Fruit fly (Drosophila melanogaster) whole organism, embryonic: Measurements from ENCODE around the gene CG33796.

Source experiments
- Atf3 ChIP-seq: fragments of 200-800 bp; sonication (Bioruptor generic); optimal IDR thresholded peaks from 3 replicates; lab custom pipeline; 2016; ENCODE audit warnings: missing biosample characterization, missing genetic modification characterization
- Atf6 ChIP-seq: fragments of 200-800 bp; sonication (Bioruptor generic); IDR thresholded peaks from 2 replicates; pipeline ENCODE4 v1.3.6; 2022; ENCODE audit warnings: missing biosample characterization, missing genetic modification characterization
- Bdp1 ChIP-seq: fragments of 200-800 bp; sonication (Bioruptor generic); optimal IDR thresholded peaks from 3 replicates; lab custom pipeline; 2016; ENCODE audit warnings: missing biosample characterization, missing genetic modification characterization
- CG10209 ChIP-seq: fragments of 200-800 bp; sonication (Bioruptor generic); optimal IDR thresholded peaks from 3 replicates; lab custom pipeline; 2017; ENCODE audit warnings: missing biosample characterization, mild to moderate bottlenecking, missing genetic modification characterization, missing genetic modification reagents
- CG11695 ChIP-seq: fragments of 200-800 bp; sonication (Bioruptor generic); IDR thresholded peaks from 3 replicates; pipeline ENCODE4 v1.3.6; 2022; ENCODE audit warnings: missing biosample characterization, missing genetic modification characterization
- CG12299 ChIP-seq: fragments of 200-800 bp; sonication (Bioruptor generic); optimal IDR thresholded peaks from 2 replicates; lab custom pipeline; 2018; ENCODE audit warnings: missing biosample characterization, mild to moderate bottlenecking, missing genetic modification characterization
- CG14441 ChIP-seq: fragments of 200-800 bp; sonication (Bioruptor generic); IDR thresholded peaks from 2 replicates; pipeline ENCODE4 v1.3.6; 2022; ENCODE audit warnings: missing biosample characterization, missing genetic modification characterization
- CG14667 ChIP-seq: fragments of 200-800 bp; sonication (Bioruptor generic); IDR thresholded peaks from 2 replicates; pipeline ENCODE4 v1.3.6; 2022; ENCODE audit warnings: missing biosample characterization, missing genetic modification characterization
- CG17328 ChIP-seq: fragments of 200-800 bp; sonication (Bioruptor generic); IDR thresholded peaks from 2 replicates; pipeline ENCODE4 v1.3.6; 2022; ENCODE audit warnings: missing biosample characterization, missing genetic modification characterization
- CG1792 ChIP-seq: fragments of 200-800 bp; sonication (Bioruptor generic); optimal IDR thresholded peaks from 2 replicates; lab custom pipeline; 2016; ENCODE audit warnings: missing biosample characterization, missing genetic modification characterization
- CG1832 ChIP-seq: fragments of 200-800 bp; sonication (Bioruptor generic); optimal IDR thresholded peaks from 2 replicates; lab custom pipeline; 2017; ENCODE audit warnings: missing biosample characterization, mild to moderate bottlenecking, missing genetic modification characterization, inconsistent platforms
- CG2712 ChIP-seq: fragments of 200-800 bp; optimal IDR thresholded peaks from 3 replicates; lab custom pipeline; 2019; ENCODE audit warnings: missing biosample characterization, mild to moderate bottlenecking, missing genetic modification characterization, moderate library complexity
- CG2875 ChIP-seq: fragments of 200-800 bp; sonication (Bioruptor generic); optimal IDR thresholded peaks from 2 replicates; lab custom pipeline; 2017; ENCODE audit warnings: missing biosample characterization, mild to moderate bottlenecking, missing genetic modification characterization, missing genetic modification reagents
- CG30020 ChIP-seq: fragments of 200-800 bp; optimal IDR thresholded peaks from 2 replicates; lab custom pipeline; 2019; ENCODE audit warnings: missing biosample characterization, mild to moderate bottlenecking, missing genetic modification characterization, moderate library complexity
- CG30431 ChIP-seq: fragments of 200-800 bp; sonication (Bioruptor generic); optimal IDR thresholded peaks from 2 replicates; lab custom pipeline; 2017; ENCODE audit warnings: missing biosample characterization, missing genetic modification characterization
- CG3281 ChIP-seq: fragments of 200-800 bp; sonication (Bioruptor generic); optimal IDR thresholded peaks from 3 replicates; lab custom pipeline; 2017; ENCODE audit warnings: missing biosample characterization, mild to moderate bottlenecking, missing genetic modification characterization
- CG3995 ChIP-seq: fragments of 200-800 bp; sonication (Bioruptor generic); optimal IDR thresholded peaks from 3 replicates; lab custom pipeline; 2016; ENCODE audit warnings: missing biosample characterization, missing genetic modification characterization
- CG4360 ChIP-seq: fragments of 200-800 bp; sonication (Bioruptor generic); IDR thresholded peaks from 2 replicates; pipeline ENCODE4 v1.3.6; 2022; ENCODE audit warnings: missing biosample characterization, missing genetic modification characterization
- CG7556 ChIP-seq: fragments of 200-800 bp; sonication (Bioruptor generic); optimal IDR thresholded peaks from 2 replicates; lab custom pipeline; 2017; ENCODE audit warnings: missing biosample characterization, mild to moderate bottlenecking, missing genetic modification characterization
- CG9437 ChIP-seq: fragments of 200-800 bp; sonication (Bioruptor generic); optimal IDR thresholded peaks from 2 replicates; lab custom pipeline; 2018; ENCODE audit warnings: missing biosample characterization, mild to moderate bottlenecking, missing genetic modification characterization
- CG9609 ChIP-seq: fragments of 200-800 bp; sonication (Bioruptor generic); optimal IDR thresholded peaks from 3 replicates; lab custom pipeline; 2016; ENCODE audit warnings: missing biosample characterization, missing genetic modification characterization
- CHES-1-like ChIP-seq: fragments of 200-800 bp; sonication (Bioruptor generic); optimal IDR thresholded peaks from 2 replicates; lab custom pipeline; 2016; ENCODE audit warnings: missing biosample characterization, missing genetic modification characterization
- CrebB ChIP-seq: fragments of 200-800 bp; sonication (Bioruptor generic); optimal IDR thresholded peaks from 3 replicates; lab custom pipeline; 2018; ENCODE audit warnings: missing biosample characterization, mild to moderate bottlenecking, missing genetic modification characterization
- D ChIP-seq, 2 experiments: fragments of 200-800 bp in 1 of 2; fragments of >200 bp in 1 of 2; sonication (Bioruptor generic) in 1 of 2; optimal IDR thresholded peaks; 2 replicates in 1 of 2; 3 replicates in 1 of 2; lab custom pipeline; 2017; ENCODE audit warnings: mild to moderate bottlenecking in 1 of 2, missing biosample characterization in 1 of 2, missing genetic modification characterization in 1 of 2, missing genetic modification reagents in 1 of 2
- Deaf1 ChIP-seq: fragments of 200-800 bp; optimal IDR thresholded peaks from 3 replicates; lab custom pipeline; 2019; ENCODE audit warnings: missing biosample characterization, mild to moderate bottlenecking, missing genetic modification characterization, moderate library complexity
- Hmr ChIP-seq: fragments of 200-800 bp; sonication (Bioruptor generic); optimal IDR thresholded peaks from 3 replicates; lab custom pipeline; 2017; ENCODE audit warnings: mild to moderate bottlenecking, missing biosample characterization, missing genetic modification reagents, missing genetic modification characterization
- Hr51 ChIP-seq, 2 experiments: fragments of 200-800 bp; sonication (Bioruptor generic); optimal IDR thresholded peaks; 2 replicates in 1 of 2; 3 replicates in 1 of 2; lab custom pipeline; 2016 to 2018; ENCODE audit warnings: missing biosample characterization in 2 of 2, missing genetic modification characterization in 2 of 2, mild to moderate bottlenecking in 1 of 2, moderate library complexity in 1 of 2
- Lhr ChIP-seq: fragments of 200-800 bp; sonication (Bioruptor generic); optimal IDR thresholded peaks from 3 replicates; lab custom pipeline; 2017; ENCODE audit warnings: mild to moderate bottlenecking, missing biosample characterization, missing genetic modification reagents, missing genetic modification characterization
- MBD-R2 ChIP-seq: fragments of 200-800 bp; sonication (Bioruptor generic); IDR thresholded peaks from 2 replicates; pipeline ENCODE4 v1.3.6; 2022; ENCODE audit warnings: missing biosample characterization, missing genetic modification characterization
- NK7.1 ChIP-seq: fragments of 200-800 bp; sonication (Bioruptor generic); optimal IDR thresholded peaks from 3 replicates; lab custom pipeline; 2016; ENCODE audit warnings: missing biosample characterization, missing genetic modification characterization
- Nf-YB ChIP-seq: fragments of 200-800 bp; sonication (Bioruptor generic); optimal IDR thresholded peaks from 3 replicates; lab custom pipeline; 2019; ENCODE audit warnings: missing biosample characterization, mild to moderate bottlenecking, missing genetic modification characterization, moderate library complexity
- Sry-β ChIP-seq: fragments of 200-800 bp; sonication (Bioruptor generic); optimal IDR thresholded peaks from 2 replicates; lab custom pipeline; 2018; ENCODE audit warnings: missing biosample characterization, mild to moderate bottlenecking, missing genetic modification characterization, moderate library complexity
- Vsx1 ChIP-seq: fragments of 200-800 bp; sonication (Bioruptor generic); optimal IDR thresholded peaks from 2 replicates; lab custom pipeline; 2017; ENCODE audit warnings: missing biosample characterization, mild to moderate bottlenecking, missing genetic modification characterization, missing genetic modification reagents
- aop ChIP-seq: fragments of 200-800 bp; sonication (Bioruptor generic); IDR thresholded peaks from 2 replicates; pipeline ENCODE4 v1.3.6; 2022; ENCODE audit warnings: missing biosample characterization, missing genetic modification characterization
- emc ChIP-seq: fragments of 200-800 bp; sonication (Bioruptor generic); optimal IDR thresholded peaks from 2 replicates; lab custom pipeline; 2016; ENCODE audit warnings: missing biosample characterization, missing genetic modification characterization
- gsb ChIP-seq: fragments of 200-800 bp; sonication (Bioruptor generic); IDR thresholded peaks from 2 replicates; pipeline ENCODE4 v1.3.6; 2022; ENCODE audit warnings: missing biosample characterization, missing genetic modification characterization
- gt ChIP-seq: fragments of 200-800 bp; sonication (Bioruptor generic); IDR thresholded peaks from 2 replicates; pipeline ENCODE4 v1.3.6; 2022; ENCODE audit warnings: missing biosample characterization, missing genetic modification characterization
- ham ChIP-seq: fragments of 200-800 bp; sonication (Bioruptor generic); IDR thresholded peaks from 2 replicates; pipeline ENCODE4 v1.3.6; 2022; ENCODE audit warnings: missing biosample characterization, missing genetic modification characterization
- hb ChIP-seq: fragments of 200-800 bp; sonication (Bioruptor generic); IDR thresholded peaks from 3 replicates; pipeline ENCODE4 v1.3.6; 2022; ENCODE audit warnings: missing biosample characterization, missing genetic modification characterization; ENCODE audit not compliant: partially characterized antibody
- nmo ChIP-seq: fragments of 200-800 bp; sonication (Bioruptor generic); optimal IDR thresholded peaks from 2 replicates; lab custom pipeline; 2018; ENCODE audit warnings: missing biosample characterization, mild to moderate bottlenecking, missing genetic modification characterization, moderate library complexity
- p53 ChIP-seq: fragments of 200-800 bp; sonication (Bioruptor generic); optimal IDR thresholded peaks from 2 replicates; lab custom pipeline; 2016; ENCODE audit warnings: missing biosample characterization, missing genetic modification characterization
- pho ChIP-seq: fragments of 200-800 bp; sonication (Bioruptor generic); optimal IDR thresholded peaks from 2 replicates; lab custom pipeline; 2016; ENCODE audit warnings: missing biosample characterization, missing genetic modification characterization
- repo ChIP-seq: fragments of 200-800 bp; sonication (Bioruptor generic); optimal IDR thresholded peaks from 2 replicates; lab custom pipeline; 2016; ENCODE audit warnings: missing biosample characterization, missing genetic modification characterization
- sna ChIP-seq: fragments of 200-800 bp; sonication (Bioruptor generic); IDR thresholded peaks from 2 replicates; pipeline ENCODE4 v1.3.6; 2022; ENCODE audit warnings: missing biosample characterization, missing genetic modification characterization; ENCODE audit not compliant: partially characterized antibody
- tgo ChIP-seq: fragments of 200-800 bp; sonication (Bioruptor generic); IDR thresholded peaks from 3 replicates; pipeline ENCODE4 v1.3.6; 2022; ENCODE audit warnings: missing biosample characterization, missing genetic modification characterization
- tna ChIP-seq: fragments of 200-800 bp; sonication (Bioruptor generic); IDR thresholded peaks from 2 replicates; pipeline ENCODE4 v1.3.6; 2022; ENCODE audit warnings: missing biosample characterization, missing genetic modification characterization; ENCODE audit not compliant: partially characterized antibody
- vfl ChIP-seq: fragments of 200-800 bp; sonication (Bioruptor generic); optimal IDR thresholded peaks from 2 replicates; lab custom pipeline; 2016; ENCODE audit warnings: missing biosample characterization, missing genetic modification characterization
- vvl ChIP-seq: fragments of 200-800 bp; sonication (Bioruptor generic); IDR thresholded peaks from 2 replicates; pipeline ENCODE4 v1.3.6; 2022; ENCODE audit warnings: missing biosample characterization, missing genetic modification characterization

Gene CG33796

dm6 chr3L:16165356-16166168, 4.3 kb downstream of the CG33796 start (continued):
- TF ChIP-seq CG7556 (peak; percentile 32), Bdp1 (GFP tag; lab: Kevin White, UChicago) (no peak), CHES-1-like (peak; percentile 50), nmo (GFP tag; lab: Kevin White, UChicago) (peak; percentile 26), CG30431 (no peak), gt (GFP tag; lab: Robert Waterston, UW) (no peak), CG14667 (no peak), tgo (GFP tag; lab: Robert Waterston, UW) (peak; percentile 19; the same call in 1 of the 3 replicates), sna (GFP tag; lab: Robert Waterston, UW) (no peak), CrebB (tag; lab: Kevin White, UChicago) (no peak), emc (peak; percentile 11), tna (GFP tag; lab: Robert Waterston, UW) (0 out of 2 replicates have a peak, but pooled peaks have one; percentile 23), CG9437 (peak; percentile 22), Deaf1 (peak; percentile 8), Atf3 (GFP tag; lab: Kevin White, UChicago) (no peak), Nf-YB (GFP tag; lab: Kevin White, UChicago) (peak; percentile 5), Lhr (no peak), CG3281 (peak; percentile 49), NK7.1 (GFP tag; lab: Kevin White, UChicago) (peak; percentile 17), Hmr (GFP tag; lab: Kevin White, UChicago) (peak; percentile 46), D (optimal IDR thresholded peaks at IDR 0.05; lab: Kevin White, UChicago) (no peak), D (GFP tag; optimal IDR thresholded peaks at IDR 0.05; lab: Kevin White, UChicago) (no peak), CG2875 (no peak), Atf6 (GFP tag; lab: Robert Waterston, UW) (no peak; the same call in 1 of the 2 replicates), CG1832 (GFP tag; lab: Kevin White, UChicago) (no peak), repo (GFP tag; lab: Kevin White, UChicago) (no peak), vvl (GFP tag; lab: Robert Waterston, UW) (peak; percentile 60), CG1792 (GFP tag; lab: Kevin White, UChicago) (peak; percentile 15), CG2712 (tag; lab: Kevin White, UChicago) (peak; percentile 22), CG30020 (no peak), ham (GFP tag; lab: Robert Waterston, UW) (no peak), aop (no peak), CG14441 (GFP tag; lab: Robert Waterston, UW) (no peak; the same call in 1 of the 2 replicates), CG12299 (tag; lab: Kevin White, UChicago) (no peak), pho (GFP tag; lab: Kevin White, UChicago) (peak; percentile 76), vfl (GFP tag; lab: Kevin White, UChicago) (peak; percentile 46), CG11695 (GFP tag; lab: Robert Waterston, UW) (peak; percentile 50; the same call in 1 of the 3 replicates), CG4360 (GFP tag; lab: Robert Waterston, UW) (no peak), MBD-R2 (GFP tag; lab: Robert Waterston, UW) (no peak), CG10209 (GFP tag; lab: Kevin White, UChicago) (peak; percentile 44), gsb (GFP tag; lab: Robert Waterston, UW) (no peak), Vsx1 (GFP tag; lab: Kevin White, UChicago) (no peak), CG17328 (GFP tag; lab: Robert Waterston, UW) (no peak), p53 (GFP tag; lab: Kevin White, UChicago) (no peak), CG9609 (GFP tag; lab: Kevin White, UChicago) (peak; percentile 17), Hr51 (GFP tag; optimal IDR thresholded peaks at IDR 0.05; lab: Kevin White, UChicago) (peak in 1 of 2 experiments; percentile 61), hb (GFP tag; lab: Robert Waterston, UW) (no peak), CG3995 (GFP tag; lab: Kevin White, UChicago) (peak; percentile 36), Sry-β (GFP tag; lab: Kevin White, UChicago) (no peak)
